Fruit fly (Drosophila melanogaster) whole organism: ENCODE data around the gene Hip14.
A peak's percentile ranks its signal among the peaks of the same experiment; 100 is the strongest.

Experiments
- CG8478 ChIP-seq: fragments of >200 bp; optimal IDR thresholded peaks from 2 replicates; lab custom pipeline; 2018; ENCODE audit warnings: inconsistent platforms
- EcR ChIP-seq, 2 experiments: fragments of >200 bp; optimal IDR thresholded peaks; 2 replicates each; lab custom pipeline; 2017; ENCODE audit warnings: missing biosample characterization in 2 of 2, missing genetic modification characterization in 2 of 2, missing genetic modification reagents in 2 of 2
- pan ChIP-seq: fragments of >200 bp; optimal IDR thresholded peaks from 2 replicates; lab custom pipeline; 2017
- psq ChIP-seq: fragments of >200 bp; optimal IDR thresholded peaks from 2 replicates; lab custom pipeline; 2017
- usp ChIP-seq: fragments of >200 bp; optimal IDR thresholded peaks from 2 replicates; lab custom pipeline; 2017; ENCODE audit warnings: missing biosample characterization, missing genetic modification characterization, mixed read lengths

- TF ChIP-seq pan (lab: Kevin White, UChicago) (no peak), psq (lab: Kevin White, UChicago) (no peak), usp (no peak), EcR (GFP tag; optimal IDR thresholded peaks at IDR 0.05; lab: Kevin White, UChicago) (peak in 1 of 2 experiments; percentile 0), CG8478 (no peak)
Observed at dm6 chr3L:16041260-16042079, 53.4 kb downstream of the Hip14 start.
